Fruit fly (Drosophila melanogaster) whole organism, embryonic: ENCODE data around the gene papi.

ENCODE experiments used
- CG10565 ChIP-seq: fragments of 200-800 bp; sonication (Bioruptor generic); optimal IDR thresholded peaks from 3 replicates; lab custom pipeline; 2016; ENCODE audit warnings: missing biosample characterization, mild to moderate bottlenecking, missing genetic modification characterization
- CG11456 ChIP-seq: fragments of 200-800 bp; sonication (Bioruptor generic); IDR thresholded peaks from 3 replicates; pipeline ENCODE4 v1.3.6; 2022; ENCODE audit warnings: missing biosample characterization, missing genetic modification characterization
- CG12942 ChIP-seq: fragments of 200-800 bp; sonication (Bioruptor generic); optimal IDR thresholded peaks from 3 replicates; lab custom pipeline; 2016; ENCODE audit warnings: missing biosample characterization, missing genetic modification characterization
- CG13287 ChIP-seq: fragments of 200-800 bp; sonication (Bioruptor generic); IDR thresholded peaks from 2 replicates; pipeline ENCODE4 v1.3.6; 2022; ENCODE audit warnings: missing biosample characterization, missing genetic modification characterization; ENCODE audit not compliant: partially characterized antibody
- CG13424 ChIP-seq: fragments of 200-800 bp; sonication (Bioruptor generic); optimal IDR thresholded peaks from 2 replicates; lab custom pipeline; 2019; ENCODE audit warnings: missing biosample characterization, mild to moderate bottlenecking, missing genetic modification characterization, moderate library complexity
- CG14050 ChIP-seq: fragments of 200-800 bp; sonication (Bioruptor generic); IDR thresholded peaks from 3 replicates; pipeline ENCODE4 v1.3.6; 2022; ENCODE audit warnings: missing biosample characterization, missing genetic modification characterization
- CG1529 ChIP-seq: fragments of 200-800 bp; sonication (Bioruptor generic); optimal IDR thresholded peaks from 3 replicates; lab custom pipeline; 2018; ENCODE audit warnings: missing biosample characterization, missing genetic modification characterization
- CG15479 ChIP-seq: fragments of 200-800 bp; sonication (Bioruptor generic); optimal IDR thresholded peaks from 3 replicates; lab custom pipeline; 2019; ENCODE audit warnings: missing biosample characterization, mild to moderate bottlenecking, missing genetic modification characterization, moderate library complexity
- CG1603 ChIP-seq: fragments of 200-800 bp; sonication (Bioruptor generic); optimal IDR thresholded peaks from 2 replicates; lab custom pipeline; 2019; ENCODE audit warnings: missing biosample characterization, mild to moderate bottlenecking, missing genetic modification characterization, moderate library complexity
- CG16813 ChIP-seq: fragments of 200-800 bp; sonication (Bioruptor generic); IDR thresholded peaks from 3 replicates; pipeline ENCODE4 v1.3.6; 2022; ENCODE audit warnings: missing biosample characterization, missing genetic modification characterization; ENCODE audit not compliant: partially characterized antibody
- CG17186 ChIP-seq: fragments of 200-800 bp; sonication (Bioruptor generic); optimal IDR thresholded peaks from 3 replicates; lab custom pipeline; 2017; ENCODE audit warnings: missing biosample characterization, missing genetic modification reagents, missing genetic modification characterization
- CG17802 ChIP-seq: fragments of 200-800 bp; sonication (Bioruptor generic); optimal IDR thresholded peaks from 2 replicates; lab custom pipeline; 2018; ENCODE audit warnings: missing biosample characterization, mild to moderate bottlenecking, missing genetic modification characterization, moderate library complexity
- CG18011 ChIP-seq: fragments of 200-800 bp; sonication (Bioruptor generic); optimal IDR thresholded peaks from 2 replicates; lab custom pipeline; 2017; ENCODE audit warnings: missing biosample characterization, missing genetic modification characterization, mild to moderate bottlenecking, moderate library complexity, missing genotype
- CG2875 ChIP-seq: fragments of 200-800 bp; sonication (Bioruptor generic); optimal IDR thresholded peaks from 2 replicates; lab custom pipeline; 2017; ENCODE audit warnings: missing biosample characterization, mild to moderate bottlenecking, missing genetic modification characterization, missing genetic modification reagents
- CG32767 ChIP-seq: fragments of 200-800 bp; sonication (Bioruptor generic); IDR thresholded peaks from 2 replicates; pipeline ENCODE4 v1.3.6; 2022; ENCODE audit warnings: missing biosample characterization, missing genetic modification characterization
- CG33213 ChIP-seq: fragments of 200-800 bp; sonication (Bioruptor generic); optimal IDR thresholded peaks from 3 replicates; lab custom pipeline; 2016; ENCODE audit warnings: missing biosample characterization, missing genetic modification characterization
- CG34422 ChIP-seq: fragments of 200-800 bp; sonication (Bioruptor generic); IDR thresholded peaks from 3 replicates; pipeline ENCODE4 v1.3.6; 2022; ENCODE audit warnings: missing biosample characterization, missing genetic modification characterization
- CG3995 ChIP-seq: fragments of 200-800 bp; sonication (Bioruptor generic); optimal IDR thresholded peaks from 3 replicates; lab custom pipeline; 2016; ENCODE audit warnings: missing biosample characterization, missing genetic modification characterization
- CG43689 ChIP-seq: fragments of 200-800 bp; sonication (Bioruptor generic); IDR thresholded peaks from 2 replicates; pipeline ENCODE4 v1.3.6; 2022; ENCODE audit warnings: missing biosample characterization, missing genetic modification characterization
- CG4820 ChIP-seq: fragments of 200-800 bp; sonication (Bioruptor generic); optimal IDR thresholded peaks from 3 replicates; lab custom pipeline; 2016; ENCODE audit warnings: missing biosample characterization, missing genetic modification characterization
- CG5245 ChIP-seq: fragments of 200-800 bp; sonication (Bioruptor generic); optimal IDR thresholded peaks from 3 replicates; lab custom pipeline; 2016; ENCODE audit warnings: missing biosample characterization, missing genetic modification characterization
- CG6765 ChIP-seq: fragments of 200-800 bp; sonication (Bioruptor generic); optimal IDR thresholded peaks from 3 replicates; lab custom pipeline; 2017; ENCODE audit warnings: missing biosample characterization, mild to moderate bottlenecking, missing genetic modification characterization
- CG6813 ChIP-seq: fragments of 200-800 bp; sonication (Bioruptor generic); optimal IDR thresholded peaks from 2 replicates; lab custom pipeline; 2017; ENCODE audit warnings: missing biosample characterization, missing genetic modification characterization, mild to moderate bottlenecking, moderate library complexity, missing genetic modification reagents
- CG7357 ChIP-seq: fragments of 200-800 bp; sonication (Bioruptor generic); IDR thresholded peaks from 3 replicates; pipeline ENCODE4 v1.3.6; 2022; ENCODE audit warnings: missing biosample characterization, missing genetic modification characterization
- CG7839 ChIP-seq: fragments of 200-800 bp; sonication (Bioruptor generic); optimal IDR thresholded peaks from 3 replicates; lab custom pipeline; 2018; ENCODE audit warnings: missing biosample characterization, mild to moderate bottlenecking, missing genetic modification characterization, moderate library complexity
- Doc3 ChIP-seq: fragments of 200-800 bp; sonication (Bioruptor generic); IDR thresholded peaks from 3 replicates; pipeline ENCODE4 v1.3.6; 2022; ENCODE audit warnings: missing biosample characterization, missing genetic modification characterization; ENCODE audit not compliant: partially characterized antibody
- Elba2 ChIP-seq: fragments of 200-800 bp; sonication (Bioruptor generic); optimal IDR thresholded peaks from 3 replicates; lab custom pipeline; 2016; ENCODE audit warnings: missing biosample characterization, missing genetic modification characterization
- Gsc ChIP-seq: fragments of 200-800 bp; sonication (Bioruptor generic); IDR thresholded peaks from 2 replicates; pipeline ENCODE4 v1.3.6; 2022; ENCODE audit warnings: missing biosample characterization, missing genetic modification characterization
- H2.0 ChIP-seq: fragments of 200-800 bp; sonication (Bioruptor generic); IDR thresholded peaks from 2 replicates; pipeline ENCODE4 v1.3.6; 2022; ENCODE audit warnings: missing biosample characterization, missing genetic modification characterization
- HmgD ChIP-seq: fragments of 200-800 bp; sonication (Bioruptor generic); optimal IDR thresholded peaks from 3 replicates; lab custom pipeline; 2016; ENCODE audit warnings: missing biosample characterization, missing genetic modification characterization
- MESR4 ChIP-seq: fragments of 200-800 bp; sonication (Bioruptor generic); optimal IDR thresholded peaks from 2 replicates; lab custom pipeline; 2018; ENCODE audit warnings: missing biosample characterization, mild to moderate bottlenecking, missing genetic modification characterization, moderate library complexity
- Med ChIP-seq: fragments of 200-800 bp; sonication (Bioruptor generic); peaks from one replicate; lab custom pipeline; 2016; ENCODE audit warnings: missing biosample characterization, missing genetic modification characterization, mild to moderate bottlenecking, inconsistent platforms, moderate library complexity
- ab ChIP-seq: fragments of 200-800 bp; sonication (Bioruptor generic); optimal IDR thresholded peaks from 2 replicates; lab custom pipeline; 2016; ENCODE audit warnings: missing biosample characterization, missing genetic modification characterization
- aop ChIP-seq: fragments of 200-800 bp; sonication (Bioruptor generic); IDR thresholded peaks from 2 replicates; pipeline ENCODE4 v1.3.6; 2022; ENCODE audit warnings: missing biosample characterization, missing genetic modification characterization
- az2 ChIP-seq: fragments of 200-800 bp; sonication (Bioruptor generic); optimal IDR thresholded peaks from 3 replicates; lab custom pipeline; 2016; ENCODE audit warnings: missing biosample characterization, missing genetic modification characterization
- dati ChIP-seq: fragments of 200-800 bp; sonication (Bioruptor generic); IDR thresholded peaks from 2 replicates; pipeline ENCODE4 v1.3.6; 2022; ENCODE audit warnings: missing biosample characterization, missing genetic modification characterization
- gcm ChIP-seq: fragments of 200-800 bp; sonication (Bioruptor generic); optimal IDR thresholded peaks from 2 replicates; lab custom pipeline; 2019; ENCODE audit warnings: missing biosample characterization, mild to moderate bottlenecking, missing genetic modification characterization, moderate library complexity
- gt ChIP-seq: fragments of 200-800 bp; sonication (Bioruptor generic); IDR thresholded peaks from 2 replicates; pipeline ENCODE4 v1.3.6; 2022; ENCODE audit warnings: missing biosample characterization, missing genetic modification characterization
- jumu ChIP-seq: fragments of 200-800 bp; sonication (Bioruptor generic); optimal IDR thresholded peaks from 3 replicates; lab custom pipeline; 2016; ENCODE audit warnings: missing biosample characterization, missing genetic modification characterization
- kay ChIP-seq: fragments of 200-800 bp; sonication (Bioruptor generic); optimal IDR thresholded peaks from 2 replicates; lab custom pipeline; 2016; ENCODE audit warnings: missing biosample characterization, missing genetic modification characterization
- klu ChIP-seq: fragments of 200-800 bp; sonication (Bioruptor generic); IDR thresholded peaks from 2 replicates; pipeline ENCODE4 v1.3.6; 2022; ENCODE audit warnings: missing biosample characterization, missing genetic modification characterization
- knrl ChIP-seq: fragments of 200-800 bp; sonication (Bioruptor generic); IDR thresholded peaks from 3 replicates; pipeline ENCODE4 v1.3.6; 2022; ENCODE audit warnings: missing biosample characterization, missing genetic modification characterization; ENCODE audit not compliant: partially characterized antibody
- lola ChIP-seq, 3 experiments: fragments of >200 bp in 2 of 3; fragments of 200-800 bp in 1 of 3; sonication (Bioruptor generic) in 1 of 3; optimal IDR thresholded peaks; 2 replicates each; lab custom pipeline; 2017 to 2019; ENCODE audit warnings: missing biosample characterization in 3 of 3, missing genetic modification characterization in 3 of 3, mild to moderate bottlenecking in 1 of 3, moderate library complexity in 1 of 3
- odd ChIP-seq: fragments of 200-800 bp; sonication (Bioruptor generic); optimal IDR thresholded peaks from 2 replicates; lab custom pipeline; 2017; ENCODE audit warnings: missing biosample characterization, mild to moderate bottlenecking, missing genetic modification characterization
- pb ChIP-seq: fragments of 200-800 bp; sonication (Bioruptor generic); optimal IDR thresholded peaks from 3 replicates; lab custom pipeline; 2016; ENCODE audit warnings: missing biosample characterization, missing genetic modification characterization
- phol ChIP-seq: fragments of 200-800 bp; sonication (Bioruptor generic); optimal IDR thresholded peaks from 3 replicates; lab custom pipeline; 2018; ENCODE audit warnings: missing biosample characterization, mild to moderate bottlenecking, missing genetic modification characterization, moderate library complexity
- prd ChIP-seq, 3 experiments: fragments of >200 bp in 2 of 3; fragments of 200-800 bp in 1 of 3; sonication (Bioruptor generic) in 1 of 3; optimal IDR thresholded peaks in 2 of 3; IDR thresholded peaks in 1 of 3; 2 replicates in 2 of 3; 3 replicates in 1 of 3; pipeline versions ENCODE4 v1.3.6 to Lab custom; 2017 to 2022; ENCODE audit warnings: missing biosample characterization in 1 of 3, missing genetic modification characterization in 1 of 3
- schlank ChIP-seq: fragments of 200-800 bp; sonication (Bioruptor generic); optimal IDR thresholded peaks from 2 replicates; lab custom pipeline; 2018; ENCODE audit warnings: missing biosample characterization, mild to moderate bottlenecking, missing genetic modification characterization
- sens ChIP-seq: fragments of 200-800 bp; sonication (Bioruptor generic); peaks from one replicate; lab custom pipeline; 2016; ENCODE audit warnings: missing biosample characterization, missing genetic modification characterization
- slp2 ChIP-seq: fragments of 200-800 bp; sonication (Bioruptor generic); optimal IDR thresholded peaks from 2 replicates; lab custom pipeline; 2016; ENCODE audit warnings: missing biosample characterization, missing genetic modification characterization
- sob ChIP-seq: fragments of 200-800 bp; sonication (Bioruptor generic); IDR thresholded peaks from 2 replicates; pipeline ENCODE4 v1.3.6; 2022; ENCODE audit warnings: missing biosample characterization, missing genetic modification characterization

papi gene

DNA sequence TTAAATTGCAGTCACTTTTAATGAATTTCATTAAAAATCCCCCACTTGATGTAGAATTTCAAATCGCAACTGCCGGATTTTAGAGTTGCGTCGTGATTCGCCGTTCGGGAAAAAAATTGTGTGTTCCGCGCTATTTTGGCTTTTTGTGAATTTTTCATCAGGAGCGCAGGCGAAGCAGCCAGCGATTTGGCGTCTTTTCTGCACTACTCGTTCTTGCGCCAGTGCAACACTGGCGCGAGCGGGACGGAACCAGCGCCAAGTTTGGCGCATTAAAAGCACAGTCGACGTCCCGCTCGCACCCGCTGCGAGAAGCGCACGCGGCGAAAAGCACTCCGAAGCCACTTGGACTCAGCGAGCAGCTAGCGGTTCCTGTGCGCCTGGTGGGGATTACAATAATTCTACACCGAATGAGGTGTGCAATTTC is 27.2 kb upstream of the papi start (continued):
- TF ChIP-seq Gsc (GFP tag; lab: Robert Waterston, UW) (no peak), ab (GFP tag; lab: Kevin White, UChicago) (no peak), slp2 (GFP tag; lab: Kevin White, UChicago) (no peak), CG34422 (GFP tag; lab: Robert Waterston, UW) (no peak), klu (GFP tag; lab: Robert Waterston, UW) (no peak), CG17186 (GFP tag; lab: Kevin White, UChicago) (peak; percentile 92), CG6765 (GFP tag; lab: Kevin White, UChicago) (no peak), MESR4 (peak; percentile 6), az2 (no peak), CG12942 (GFP tag; lab: Kevin White, UChicago) (no peak), CG13424 (tag; lab: Kevin White, UChicago) (peak; percentile 5), CG14050 (GFP tag; lab: Robert Waterston, UW) (no peak), Med (GFP tag; lab: Kevin White, UChicago) (peak; percentile 88), Elba2 (GFP tag; lab: Kevin White, UChicago) (no peak), CG17802 (tag; lab: Kevin White, UChicago) (no peak), CG2875 (GFP tag; lab: Kevin White, UChicago) (peak; percentile 40), CG3995 (GFP tag; lab: Kevin White, UChicago) (peak; percentile 89), aop (no peak), lola (GFP tag; optimal IDR thresholded peaks at IDR 0.05; lab: Kevin White, UChicago) (no peak), prd (optimal IDR thresholded peaks at IDR 0.05; lab: Kevin White, UChicago) (no peak), prd (GFP tag; IDR thresholded peaks at IDR 0.05; lab: Robert Waterston, UW) (no peak), schlank (tag; lab: Kevin White, UChicago) (peak; percentile 59), H2.0 (GFP tag; lab: Robert Waterston, UW) (no peak), CG13287 (no peak), CG18011 (GFP tag; lab: Kevin White, UChicago) (peak; percentile 15), CG11456 (no peak), CG6813 (GFP tag; lab: Kevin White, UChicago) (peak; percentile 57), HmgD (GFP tag; lab: Kevin White, UChicago) (peak; percentile 67), CG33213 (GFP tag; lab: Kevin White, UChicago) (peak; percentile 96), CG1603 (tag; lab: Kevin White, UChicago) (peak; percentile 65), CG16813 (no peak), gt (no peak), CG43689 (GFP tag; lab: Robert Waterston, UW) (no peak), sens (GFP tag; lab: Kevin White, UChicago) (peak; percentile 95), kay (peak; percentile 18), CG32767 (GFP tag; lab: Robert Waterston, UW) (no peak), gcm (peak; percentile 62), phol (tag; lab: Kevin White, UChicago) (no peak), pb (GFP tag; lab: Kevin White, UChicago) (peak; percentile 80), dati (GFP tag; lab: Robert Waterston, UW) (no peak), Doc3 (GFP tag; lab: Robert Waterston, UW) (no peak), knrl (no peak), CG4820 (GFP tag; lab: Kevin White, UChicago) (no peak), sob (GFP tag; lab: Robert Waterston, UW) (no peak), jumu (GFP tag; lab: Kevin White, UChicago) (no peak), CG7357 (GFP tag; lab: Robert Waterston, UW) (no peak), CG1529 (peak; percentile 28), CG5245 (GFP tag; lab: Kevin White, UChicago) (no peak), CG7839 (peak; percentile 23), CG15479 (no peak), CG10565 (GFP tag; lab: Kevin White, UChicago) (no peak), odd (peak; percentile 2)
